Worm (Caenorhabditis elegans) whole organism, midembryonic: ENCODE measurements around the gene T08H10.3.
A peak's percentile ranks its signal among the peaks of the same experiment; 100 is the strongest.

Source experiments
- T22C8.4 ChIP-seq: fragments of 200-800 bp; sonication (Bioruptor generic); IDR thresholded peaks from 2 replicates; pipeline ENCODE4 v1.3.6; 2022; ENCODE audit warnings: missing genetic modification characterization, missing compliant biosample characterization
- cog-1 ChIP-seq: sonication (generic microtip); optimal IDR thresholded peaks from 2 replicates; lab custom pipeline; 2016; ENCODE audit warnings: missing genetic modification characterization, missing compliant biosample characterization
- flt-1 ChIP-seq: fragments of 200-800 bp; sonication (Bioruptor generic); IDR thresholded peaks from 2 replicates; pipeline ENCODE4 v1.3.6; 2022; ENCODE audit warnings: missing genetic modification characterization, missing compliant biosample characterization
- klf-2 ChIP-seq: fragments of 200-800 bp; sonication (Bioruptor generic); conservative IDR thresholded peaks from 2 replicates; pipeline ENCODE4 v1.3.6; 2022; ENCODE audit warnings: missing genetic modification reagents, missing genetic modification characterization, missing compliant biosample characterization
- med-1 ChIP-seq: sonication (generic microtip); optimal IDR thresholded peaks from 2 replicates; lab custom pipeline; 2017; ENCODE audit warnings: missing genetic modification characterization, mild to moderate bottlenecking, missing compliant biosample characterization, antibody characterized with exemption, missing genetic modification reagents; ENCODE audit not compliant: insufficient read depth
- ref-1 ChIP-seq: fragments of 200-800 bp; sonication (Bioruptor generic); conservative IDR thresholded peaks from 2 replicates; pipeline ENCODE4 v1.3.6; 2022; ENCODE audit warnings: missing genetic modification reagents, missing genetic modification characterization, missing compliant biosample characterization
- tab-1 ChIP-seq: fragments of 200-800 bp; sonication (Bioruptor generic); IDR thresholded peaks from 2 replicates; pipeline ENCODE4 v1.3.6; 2022; ENCODE audit warnings: missing genetic modification characterization, missing compliant biosample characterization
- ztf-23 ChIP-seq: fragments of 200-800 bp; sonication (Bioruptor generic); IDR thresholded peaks from 2 replicates; pipeline ENCODE4 v1.3.6; 2022; ENCODE audit warnings: missing genetic modification reagents, missing genetic modification characterization, missing compliant biosample characterization
- ztf-29 ChIP-seq: fragments of 200-800 bp; sonication (Bioruptor generic); IDR thresholded peaks from 2 replicates; pipeline ENCODE4 v1.3.6; 2022; ENCODE audit warnings: missing genetic modification reagents, missing genetic modification characterization, missing compliant biosample characterization

T08H10.3 gene

DNA sequence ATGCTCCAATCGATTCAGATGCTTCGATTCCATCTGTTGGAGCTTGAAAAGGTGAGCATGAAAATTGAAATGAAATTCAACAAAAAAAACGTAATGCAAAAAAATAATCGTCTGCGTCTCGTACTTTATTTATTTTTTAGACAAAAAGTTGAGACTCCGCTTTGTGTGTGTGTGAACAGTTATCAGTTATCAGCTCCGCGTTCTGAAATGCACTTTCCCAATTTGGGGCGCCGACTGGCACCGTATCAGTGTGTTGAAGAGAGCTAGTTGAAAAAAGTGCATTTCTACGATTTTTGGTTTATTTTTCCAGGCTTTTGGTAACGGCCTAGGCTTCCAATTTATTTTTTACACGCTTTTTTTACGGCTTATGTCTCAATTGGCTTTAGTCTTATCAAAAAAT is 30.8 kb downstream of the T08H10.3 start:
- TF ChIP-seq ztf-29 (no peak), ztf-23 (GFP tag; lab: Robert Waterston, UW) (no peak), cog-1 (tag; lab: Kevin White, UChicago) (no peak), med-1 (GFP tag; lab: Kevin White, UChicago) (no peak), T22C8.4 (GFP tag; lab: Robert Waterston, UW) (no peak), tab-1 (GFP tag; lab: Robert Waterston, UW) (no peak), flt-1 (no peak), klf-2 (GFP tag; lab: Robert Waterston, UW) (no peak), ref-1 (GFP tag; lab: Robert Waterston, UW) (no peak)

DNA sequence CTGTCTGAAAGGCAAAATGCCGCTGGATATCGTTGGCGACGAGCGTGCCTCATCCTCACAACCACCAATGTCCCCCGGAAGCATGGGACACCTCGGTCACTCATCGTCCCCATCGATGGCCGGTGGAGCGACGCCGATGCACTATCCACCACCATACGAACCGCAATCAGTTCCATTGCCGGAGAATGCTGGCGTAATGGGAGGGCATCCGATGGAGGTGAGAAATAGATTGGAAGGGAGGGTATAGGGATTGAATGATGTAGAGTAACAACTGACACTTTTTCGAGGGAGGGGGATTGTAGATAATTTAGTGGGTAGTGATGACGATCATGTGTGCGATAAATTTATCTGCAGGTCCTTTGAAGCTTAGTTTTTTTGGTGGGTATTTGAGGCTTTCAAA is 31.5 kb downstream of the T08H10.3 start:
- TF ChIP-seq tab-1 (GFP tag; lab: Robert Waterston, UW) (0 out of 2 replicates have a peak, but pooled peaks have one; percentile 12), ztf-29 (no peak)

ce11 chrV:4503868-4504365 is 32.8 kb downstream of the T08H10.3 start:
- no peak for TF ChIP-seq cog-1 (tag; lab: Kevin White, UChicago)
- no peak for TF ChIP-seq klf-2 (GFP tag; lab: Robert Waterston, UW)
- TF ChIP-seq ztf-29: no peak
- TF ChIP-seq ztf-23 (GFP tag; lab: Robert Waterston, UW): no peak
- TF ChIP-seq tab-1 (GFP tag; lab: Robert Waterston, UW): no peak
- no peak for TF ChIP-seq T22C8.4 (GFP tag; lab: Robert Waterston, UW)
- no peak for TF ChIP-seq flt-1
- TF ChIP-seq med-1 (GFP tag; lab: Kevin White, UChicago): no peak
- no peak for TF ChIP-seq ref-1 (GFP tag; lab: Robert Waterston, UW)

ce11 chrV:4504445-4504844 is 33.3 kb downstream of the T08H10.3 start:
- TF ChIP-seq med-1 (GFP tag; lab: Kevin White, UChicago) (no peak), ztf-29 (no peak), klf-2 (GFP tag; lab: Robert Waterston, UW) (no peak), T22C8.4 (GFP tag; lab: Robert Waterston, UW) (no peak), tab-1 (GFP tag; lab: Robert Waterston, UW) (no peak), ref-1 (GFP tag; lab: Robert Waterston, UW) (no peak), cog-1 (tag; lab: Kevin White, UChicago) (no peak), ztf-23 (GFP tag; lab: Robert Waterston, UW) (no peak), flt-1 (no peak)

DNA sequence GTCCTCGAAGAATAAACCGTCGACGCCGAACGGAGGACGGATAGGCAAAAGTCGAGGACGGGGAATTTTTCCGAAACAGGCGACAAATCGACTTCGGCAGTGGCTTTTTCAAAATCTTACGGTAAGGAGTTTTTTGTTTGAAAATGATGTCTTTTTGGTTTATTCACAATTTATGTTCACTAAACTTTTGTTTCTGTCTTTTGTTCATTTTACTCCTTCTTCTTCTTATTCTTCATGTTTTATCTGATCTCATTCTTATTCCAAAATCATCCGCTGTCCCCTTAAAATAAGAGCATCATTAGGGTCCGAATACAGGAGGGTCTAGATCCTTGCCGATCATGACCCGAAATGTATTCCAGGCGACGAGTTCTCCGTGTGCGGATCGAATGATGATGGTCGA is 33.8 kb downstream of the T08H10.3 start:
- TF ChIP-seq med-1 (GFP tag; lab: Kevin White, UChicago): no peak
- no peak for TF ChIP-seq flt-1
- TF ChIP-seq ztf-29: no peak
- TF ChIP-seq ref-1 (GFP tag; lab: Robert Waterston, UW): no peak
- no peak for TF ChIP-seq T22C8.4 (GFP tag; lab: Robert Waterston, UW)
- TF ChIP-seq klf-2 (GFP tag; lab: Robert Waterston, UW): no peak
- no peak for TF ChIP-seq cog-1 (tag; lab: Kevin White, UChicago)
- TF ChIP-seq tab-1 (GFP tag; lab: Robert Waterston, UW): no peak
- no peak for TF ChIP-seq ztf-23 (GFP tag; lab: Robert Waterston, UW)

DNA sequence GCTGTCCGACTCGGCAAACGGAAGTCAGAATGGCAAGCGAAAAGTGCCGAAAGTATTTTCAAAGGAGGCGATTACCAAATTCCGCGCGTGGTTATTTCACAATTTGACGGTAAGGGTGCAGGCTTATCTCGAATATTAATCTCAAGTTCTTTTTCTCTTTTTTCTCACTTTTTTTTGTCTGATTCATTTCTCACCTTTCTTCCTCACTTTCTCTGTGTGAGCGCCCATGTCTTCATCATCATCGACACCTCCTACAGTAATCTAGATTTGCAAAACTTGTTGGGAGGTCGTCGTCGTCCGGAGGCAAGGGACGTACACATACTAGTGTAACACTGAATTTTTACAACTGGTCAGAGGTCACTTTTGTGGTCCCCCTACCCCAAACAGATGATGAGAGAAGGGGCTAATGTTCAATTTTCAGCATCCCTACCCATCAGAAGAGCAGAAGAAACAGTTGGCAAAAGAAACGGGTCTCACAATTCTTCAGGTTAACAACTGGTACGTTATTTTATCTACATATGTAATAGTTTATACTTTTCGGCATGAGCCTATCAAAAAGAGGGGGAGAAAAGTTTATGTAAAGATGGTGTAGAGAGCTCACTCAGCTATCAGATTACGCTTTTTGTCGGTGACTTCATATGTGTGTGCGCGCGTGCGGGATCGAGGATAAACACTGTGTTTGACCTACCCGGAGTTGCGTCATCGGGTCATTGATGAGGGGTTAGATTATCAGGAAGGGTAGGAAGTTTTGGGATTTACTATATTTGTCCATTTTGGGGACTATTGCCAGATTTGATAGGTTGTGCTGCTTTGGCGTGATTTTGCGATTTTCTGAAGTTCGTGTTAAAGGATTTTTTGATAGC is 34.5 kb downstream of the T08H10.3 start:
- TF ChIP-seq cog-1 (tag; lab: Kevin White, UChicago): no peak
- TF ChIP-seq tab-1 (GFP tag; lab: Robert Waterston, UW): no peak
- TF ChIP-seq klf-2 (GFP tag; lab: Robert Waterston, UW): no peak
- TF ChIP-seq med-1 (GFP tag; lab: Kevin White, UChicago): no peak
- no peak for TF ChIP-seq ztf-23 (GFP tag; lab: Robert Waterston, UW)
- no peak for TF ChIP-seq ztf-29
- TF ChIP-seq T22C8.4 (GFP tag; lab: Robert Waterston, UW): no peak
- no peak for TF ChIP-seq flt-1
- TF ChIP-seq ref-1 (GFP tag; lab: Robert Waterston, UW): no peak

DNA sequence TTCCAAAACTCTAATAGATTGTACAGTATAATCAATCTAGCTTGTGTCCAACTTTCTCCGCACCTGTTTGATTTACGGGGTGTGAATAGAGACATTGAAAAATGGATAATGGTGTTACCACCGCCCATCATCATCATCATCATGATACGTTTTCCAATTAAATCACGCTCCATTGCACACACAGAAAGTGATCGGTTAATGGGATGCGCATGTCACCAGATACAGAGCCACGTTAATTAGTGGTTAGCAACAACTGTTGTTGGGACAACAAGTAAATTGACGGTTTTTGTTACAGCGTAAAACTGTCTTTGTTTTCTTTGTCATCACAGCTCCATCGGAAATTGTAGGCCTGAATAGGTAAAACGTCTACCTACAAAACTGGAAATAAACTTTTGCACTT is 35.5 kb downstream of the T08H10.3 start:
- no peak for TF ChIP-seq med-1 (GFP tag; lab: Kevin White, UChicago)
- TF ChIP-seq flt-1: 0 out of 2 replicates have a peak, but pooled peaks have one; percentile 7

DNA sequence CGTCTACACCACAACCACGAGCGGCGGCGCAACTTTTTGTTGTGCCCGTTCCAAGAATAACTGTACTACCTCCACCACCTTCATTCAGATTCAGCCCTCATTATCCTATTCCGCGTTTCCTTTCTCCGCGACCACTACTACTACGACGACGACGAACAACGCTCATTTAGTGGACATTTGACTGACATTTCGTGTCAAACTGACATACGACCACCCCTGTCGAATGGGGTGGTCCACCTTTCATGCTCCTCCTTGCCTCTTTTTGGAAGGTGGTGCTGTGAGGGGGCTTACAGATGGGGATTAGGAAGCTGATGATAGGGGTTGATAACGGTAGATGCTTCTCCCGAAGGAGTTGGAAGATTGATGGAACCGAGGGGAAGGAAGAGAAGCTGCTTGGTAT is 36.0 kb downstream of the T08H10.3 start:
- no peak for TF ChIP-seq cog-1 (tag; lab: Kevin White, UChicago)
- no peak for TF ChIP-seq ref-1 (GFP tag; lab: Robert Waterston, UW)
- 0 out of 2 replicates have a peak, but pooled peaks have one; percentile 32 for TF ChIP-seq ztf-29

DNA sequence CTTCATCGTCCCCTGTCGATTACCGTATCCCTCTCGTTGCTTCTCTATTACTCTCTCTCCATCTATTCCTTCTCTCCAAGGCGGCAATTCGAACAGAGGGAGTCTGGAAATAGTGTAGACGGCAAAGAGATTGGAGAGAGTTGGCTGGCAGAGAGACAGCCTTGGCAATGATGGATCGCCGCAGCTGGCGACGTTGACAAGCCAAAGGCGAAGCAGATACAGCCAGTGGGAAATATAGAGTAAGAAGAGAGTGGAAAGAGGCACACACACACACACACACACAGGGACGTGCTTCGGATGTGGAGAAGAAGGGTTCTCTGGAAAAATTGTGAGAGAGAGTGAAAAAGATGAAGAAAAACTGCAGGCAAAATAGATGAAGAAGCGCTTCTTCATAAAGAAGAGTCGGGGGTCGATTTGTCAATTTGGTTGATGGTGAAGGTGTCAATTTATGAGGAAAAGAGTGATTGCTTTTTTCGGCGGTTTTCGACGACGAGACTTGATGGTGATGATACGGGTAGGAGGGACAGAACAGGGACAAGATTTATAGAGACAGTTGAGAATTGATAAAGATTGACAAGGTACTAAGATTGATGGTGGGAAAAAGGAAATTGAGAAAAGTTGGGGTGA is 36.8 kb downstream of the T08H10.3 start:
- TF ChIP-seq ztf-29 (peak; percentile 64; the same call in 1 of the 2 replicates), klf-2 (GFP tag; lab: Robert Waterston, UW) (no peak)

ce11 chrV:4508772-4509171 is 37.6 kb downstream of the T08H10.3 start:
- no peak for TF ChIP-seq med-1 (GFP tag; lab: Kevin White, UChicago)
